Worm (Caenorhabditis elegans): ENCODE data around the gene Y7A5A.10.
A peak's percentile ranks its signal among the peaks of the same experiment; 100 is the strongest.

The Y7A5A.10 gene

ce11 chrX:15759222-15759621 lies 35.7 kb downstream of the Y7A5A.10 start:
- TF ChIP-seq snpc-4 (tag; optimal IDR thresholded peaks at IDR 0.05) (peak; percentile 43), nhr-10 (tag; optimal IDR thresholded peaks at IDR 0.05) (no peak), ztf-4 (tag; optimal IDR thresholded peaks at IDR 0.05) (no peak), dmd-4 (tag; optimal IDR thresholded peaks at IDR 0.05) (no peak), skn-1 (tag; optimal IDR thresholded peaks at IDR 0.05) (no peak), ztf-11 (tag; optimal IDR thresholded peaks at IDR 0.05) (no peak)

ce11 chrX:15757169-15757568 lies 37.7 kb downstream of the Y7A5A.10 start, which contains the start of gene wrt-4:
TSS of gene wrt-4 (minus strand) at chrX:15757269.
- TF ChIP-seq unc-39 (tag; optimal IDR thresholded peaks at IDR 0.05) (no peak), fos-1 (tag; optimal IDR thresholded peaks at IDR 0.05) (no peak), nhr-11 (tag; optimal IDR thresholded peaks at IDR 0.05) (no peak), C34F6.9 (tag; optimal IDR thresholded peaks at IDR 0.05) (no peak), elt-3 (tag; optimal IDR thresholded peaks at IDR 0.05) (no peak), zag-1 (tag; optimal IDR thresholded peaks at IDR 0.05) (no peak), skn-1 (tag; optimal IDR thresholded peaks at IDR 0.05) (no peak), nhr-21 (tag; optimal IDR thresholded peaks at IDR 0.05) (no peak), ZK546.5 (tag; optimal IDR thresholded peaks at IDR 0.05) (no peak), lin-39 (tag; optimal IDR thresholded peaks at IDR 0.05) (no peak), nhr-23 (tag; optimal IDR thresholded peaks at IDR 0.05) (no peak), crh-2 (tag; optimal IDR thresholded peaks at IDR 0.05) (no peak)

ce11 chrX:15751245-15751644 lies 43.6 kb downstream of the Y7A5A.10 start:
- no peak for TF ChIP-seq unc-39 (tag; optimal IDR thresholded peaks at IDR 0.05)
- TF ChIP-seq blmp-1 (tag; optimal IDR thresholded peaks at IDR 0.05; ENCODE audit: insufficient read depth), result no peak
- no peak for TF ChIP-seq aly-2 (tag; optimal IDR thresholded peaks at IDR 0.05)
- no peak for TF ChIP-seq crh-2 (tag; optimal IDR thresholded peaks at IDR 0.05)
- TF ChIP-seq lin-39 (tag; optimal IDR thresholded peaks at IDR 0.05), result no peak
- no peak for TF ChIP-seq nhr-6 (tag; optimal IDR thresholded peaks at IDR 0.05)
- TF ChIP-seq ztf-4 (tag; optimal IDR thresholded peaks at IDR 0.05), result no peak

- TF ChIP-seq dmd-4 (tag; optimal IDR thresholded peaks at IDR 0.05) (no peak), lin-11 (tag; optimal IDR thresholded peaks at IDR 0.05) (no peak), nhr-21 (tag; optimal IDR thresholded peaks at IDR 0.05) (peak; percentile 33), ztf-1 (GFP tag; conservative IDR thresholded peaks at IDR 0.05) (no peak)
Observed at ce11 chrX:15747814-15748213, 47.1 kb downstream of the Y7A5A.10 start.

DNA sequence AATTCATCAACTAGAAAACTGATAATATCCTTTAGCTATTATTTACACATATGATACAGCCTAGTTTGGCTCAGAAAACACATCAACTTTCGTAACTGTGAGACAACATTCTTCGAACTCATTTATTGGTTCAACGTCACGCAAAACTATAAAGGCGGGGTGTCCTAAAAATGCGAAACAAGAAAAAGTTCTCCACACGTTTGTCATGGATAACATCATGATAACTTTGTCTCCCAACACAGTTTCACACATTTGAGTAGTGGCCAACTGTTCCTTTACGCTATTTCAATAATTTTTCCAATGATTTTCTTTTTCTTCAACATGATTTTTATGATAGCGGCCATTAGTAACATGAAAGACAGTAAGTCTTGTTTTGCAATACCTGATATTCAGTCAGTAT lies 48.2 kb downstream of the Y7A5A.10 start, which contains the start of gene srxa-9:
Gene srxa-9, plus strand, starts transcription at position 301 of the 400 bp plus-strand sequence.
- TF ChIP-seq snpc-4 (tag; optimal IDR thresholded peaks at IDR 0.05) (no peak), nhr-77 (tag; optimal IDR thresholded peaks at IDR 0.05) (no peak), ztf-4 (tag; optimal IDR thresholded peaks at IDR 0.05) (no peak), ztf-1 (GFP tag; conservative IDR thresholded peaks at IDR 0.05) (no peak), ceh-82 (tag; optimal IDR thresholded peaks at IDR 0.05) (no peak), ceh-16 (tag; optimal IDR thresholded peaks at IDR 0.05) (no peak)

All from whole organism, L2 larva.